Fruit fly (Drosophila melanogaster) whole organism, pupa: ENCODE measurements around the gene Rab30.

Experiments
- CG12605 ChIP-seq: fragments of 200-800 bp; sonication (Bioruptor generic); IDR thresholded peaks from 2 replicates; pipeline ENCODE4 v1.3.6; 2022; ENCODE audit warnings: missing biosample characterization, missing genetic modification characterization
- Snoo ChIP-seq: fragments of 200-800 bp; sonication (Bioruptor generic); optimal IDR thresholded peaks from 3 replicates; lab custom pipeline; 2017; ENCODE audit warnings: missing biosample characterization, mild to moderate bottlenecking, missing genetic modification characterization, inconsistent platforms

DNA sequence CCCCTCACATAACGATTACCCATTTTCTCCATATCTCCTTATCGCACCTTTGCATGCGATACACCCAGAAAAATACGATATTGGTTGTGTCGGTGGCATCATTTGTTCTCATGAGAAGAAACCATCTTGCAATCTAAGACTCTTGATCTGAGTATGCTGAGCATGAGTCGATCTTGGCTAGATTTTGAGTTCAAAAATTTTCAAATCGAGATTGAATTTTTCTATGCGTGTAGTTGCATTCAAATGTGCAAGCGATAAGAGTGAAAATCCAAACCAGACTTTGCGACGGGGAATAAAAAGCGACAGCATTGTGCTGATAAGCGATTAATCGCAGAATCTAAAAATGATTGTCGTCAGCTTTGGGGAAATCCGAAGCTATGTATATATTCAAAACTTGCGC lies 48.9 kb upstream of the Rab30 start:
- TF ChIP-seq Snoo (tag; lab: Kevin White, UChicago) = no peak
- no peak for TF ChIP-seq CG12605 (GFP tag; lab: Robert Waterston, UW)
